Worm (Caenorhabditis elegans): ENCODE data around the gene F54B11.11.

DNA sequence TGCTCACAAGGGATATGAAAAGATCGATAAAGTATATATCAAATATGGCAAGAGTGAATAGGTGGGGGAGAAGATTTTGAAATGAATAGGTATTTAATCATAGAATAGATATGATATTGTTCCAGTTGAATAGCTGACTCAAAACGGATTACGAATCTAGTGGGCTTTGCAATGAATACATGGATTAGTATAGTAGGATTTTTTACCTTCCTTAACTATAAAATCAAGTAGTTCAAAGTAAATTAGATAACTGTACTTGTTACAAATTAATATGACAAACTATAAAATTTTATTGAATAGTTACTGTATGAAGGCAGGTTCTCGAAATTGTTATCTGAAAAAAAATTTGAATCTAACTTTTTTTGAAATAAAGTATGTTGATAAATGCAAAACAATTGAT lies 27.7 kb upstream of the F54B11.11 start, which contains the start of gene odr-1:
- TF ChIP-seq pha-4 (tag; optimal IDR thresholded peaks at IDR 0.05) (no peak), ceh-28 (tag; optimal IDR thresholded peaks at IDR 0.05) (no peak), nfya-1 (tag; optimal IDR thresholded peaks at IDR 0.05; ENCODE audit: insufficient read depth) (no peak), unc-62 (GFP tag; optimal IDR thresholded peaks at IDR 0.05) (no peak), R02D3.7 (tag; optimal IDR thresholded peaks at IDR 0.05) (no peak), egl-27 (tag; optimal IDR thresholded peaks at IDR 0.05) (no peak)

Measured in whole organism, L3 larva.